Worm (Caenorhabditis elegans): ENCODE results near the gene degl-2.

- TF ChIP-seq hlh-11 (tag; optimal IDR thresholded peaks at IDR 0.05) (no peak), php-3 (GFP tag; IDR thresholded peaks at IDR 0.05) (no peak), nhr-11 (tag; optimal IDR thresholded peaks at IDR 0.05) (no peak), aly-2 (tag; optimal IDR thresholded peaks at IDR 0.05) (no peak), F26F4.8 (GFP tag; conservative IDR thresholded peaks at IDR 0.05) (no peak), nhr-77 (tag; optimal IDR thresholded peaks at IDR 0.05) (no peak), ama-1 (optimal IDR thresholded peaks at IDR 0.05) (no peak)
Measured at ce11 chrIV:9610923-9611322, 32.4 kb upstream of the degl-2 start.

Measured in whole organism, L4 larva.